Fruit fly (Drosophila melanogaster): ENCODE results near the gene Saysd1.

Gene Saysd1

dm6 chr3R:25247379-25247869 is 32.4 kb upstream of the Saysd1 start, which contains the start of the genes RpS27 and Nup37 (continued):
- TF ChIP-seq kni (GFP tag; optimal IDR thresholded peaks at IDR 0.05) (peak; percentile 100), D19B (GFP tag; optimal IDR thresholded peaks at IDR 0.05) (peak; percentile 94), CG3065 (GFP tag; optimal IDR thresholded peaks at IDR 0.05) (peak; percentile 98), ftz-f1 (GFP tag; optimal IDR thresholded peaks at IDR 0.05) (peak; percentile 90), CG1602 (GFP tag; optimal IDR thresholded peaks at IDR 0.05) (peak; percentile 95), dati (GFP tag; IDR thresholded peaks at IDR 0.05) (peak; percentile 96), exex (tag; optimal IDR thresholded peaks at IDR 0.05) (peak; percentile 88), CG11696 (GFP tag; IDR thresholded peaks at IDR 0.05) (peak; percentile 84), ase (GFP tag; IDR thresholded peaks at IDR 0.05) (peak; percentile 98), CG8478 (optimal IDR thresholded peaks at IDR 0.05) (no peak), Spps (tag; optimal IDR thresholded peaks at IDR 0.05) (peak; percentile 82), CG16779 (GFP tag; IDR thresholded peaks at IDR 0.05) (peak; percentile 97), Lhr (GFP tag; optimal IDR thresholded peaks at IDR 0.05) (peak; percentile 97), CG5180 (GFP tag; optimal IDR thresholded peaks at IDR 0.05) (peak; percentile 91), ap (GFP tag; IDR thresholded peaks at IDR 0.05) (peak; percentile 95), CG2199 (GFP tag; IDR thresholded peaks at IDR 0.05) (peak; percentile 96), yki (optimal IDR thresholded peaks at IDR 0.05) (no peak), CG2129 (GFP tag; IDR thresholded peaks at IDR 0.05; ENCODE audit: partially characterized antibody) (no peak), CG18011 (GFP tag; optimal IDR thresholded peaks at IDR 0.05) (peak; percentile 92), Xrp1 (GFP tag; IDR thresholded peaks at IDR 0.05) (peak; percentile 62), ATbp (GFP tag; optimal IDR thresholded peaks at IDR 0.05) (peak; percentile 97), Usf (GFP tag; optimal IDR thresholded peaks at IDR 0.05) (peak; percentile 97), CG9797 (GFP tag; optimal IDR thresholded peaks at IDR 0.05) (peak; percentile 96), Ets97D (GFP tag; optimal IDR thresholded peaks at IDR 0.05) (peak; percentile 100), PHDP (tag; optimal IDR thresholded peaks at IDR 0.05) (peak; percentile 96), CG3847 (GFP tag; IDR thresholded peaks at IDR 0.05) (peak; percentile 98), slou (GFP tag; optimal IDR thresholded peaks at IDR 0.05) (peak; percentile 97), maf-S (GFP tag; optimal IDR thresholded peaks at IDR 0.05) (peak; percentile 98), CG12219 (GFP tag; optimal IDR thresholded peaks at IDR 0.05) (peak; percentile 95), CG12104 (GFP tag; optimal IDR thresholded peaks at IDR 0.05) (peak; percentile 99), CG4820 (GFP tag; optimal IDR thresholded peaks at IDR 0.05) (peak; percentile 97), sisA (GFP tag; IDR thresholded peaks at IDR 0.05) (peak; percentile 95), trem (tag; optimal IDR thresholded peaks at IDR 0.05) (peak; percentile 94), zen (tag; optimal IDR thresholded peaks at IDR 0.05) (peak; percentile 91), HLHmδ (GFP tag; optimal IDR thresholded peaks at IDR 0.05) (peak; percentile 100), ssp (GFP tag; IDR thresholded peaks at IDR 0.05) (peak; percentile 90), usp (GFP tag; optimal IDR thresholded peaks at IDR 0.05) (no peak), chm (GFP tag; IDR thresholded peaks at IDR 0.05) (peak; percentile 99), CG17328 (GFP tag; IDR thresholded peaks at IDR 0.05) (peak; percentile 98), Oli (tag; optimal IDR thresholded peaks at IDR 0.05) (peak; percentile 94), eyg (GFP tag; optimal IDR thresholded peaks at IDR 0.05) (peak; percentile 99), CHES-1-like (GFP tag; optimal IDR thresholded peaks at IDR 0.05) (peak; percentile 99), mirr (GFP tag; optimal IDR thresholded peaks at IDR 0.05) (peak; percentile 100), Jarid2 (GFP tag; optimal IDR thresholded peaks at IDR 0.05) (peak; percentile 94), CG10321 (GFP tag; IDR thresholded peaks at IDR 0.05) (peak; percentile 84), odd (GFP tag; optimal IDR thresholded peaks at IDR 0.05) (peak; percentile 99), CG10274 (GFP tag; optimal IDR thresholded peaks at IDR 0.05) (peak; percentile 96), CG4730 (GFP tag; IDR thresholded peaks at IDR 0.05) (peak; percentile 94), grau (tag; optimal IDR thresholded peaks at IDR 0.05) (peak; percentile 92), CG33213 (GFP tag; optimal IDR thresholded peaks at IDR 0.05) (peak; percentile 99), H2.0 (GFP tag; IDR thresholded peaks at IDR 0.05) (peak; percentile 97), sim (GFP tag; IDR thresholded peaks at IDR 0.05) (peak; percentile 89)

Measured in whole organism, embryonic.